Worm (Caenorhabditis elegans) whole organism, late embryonic: ENCODE measurements around the gene W09G12.10.

Experiments
- ahr-1 ChIP-seq: sonication (generic microtip); optimal IDR thresholded peaks from 2 replicates; lab custom pipeline; 2016; ENCODE audit warnings: missing genetic modification characterization, missing compliant biosample characterization
- fkh-10 ChIP-seq: fragments of 150-350 bp; optimal IDR thresholded peaks from 2 replicates; lab custom pipeline; 2014; ENCODE audit warnings: missing biosample characterization, missing genetic modification reagents, missing genetic modification characterization
- zip-5 ChIP-seq: sonication (generic microtip); optimal IDR thresholded peaks from 2 replicates; lab custom pipeline; 2016; ENCODE audit warnings: missing genetic modification characterization, missing compliant biosample characterization

ce11 chrIV:1199501-1199900 is 21.6 kb downstream of the W09G12.10 start:
- TF ChIP-seq ahr-1 (tag; lab: Kevin White, UChicago) (no peak), fkh-10 (no peak), zip-5 (no peak)
